Worm (Caenorhabditis elegans) whole organism, L1 larva: ENCODE data around the gene ncs-3.

ENCODE experiments used
- C34B4.2 ChIP-seq: sonication (generic microtip); optimal IDR thresholded peaks from 2 replicates; lab custom pipeline; 2017; ENCODE audit warnings: mild to moderate bottlenecking, missing genetic modification characterization, missing compliant biosample characterization
- Y116A8C.19 ChIP-seq: sonication (generic microtip); optimal IDR thresholded peaks from 2 replicates; lab custom pipeline; 2016; ENCODE audit warnings: missing compliant biosample characterization, missing genetic modification characterization, borderline replicate concordance
- aha-1 ChIP-seq: fragments of 150-350 bp; optimal IDR thresholded peaks from 2 replicates; lab custom pipeline; 2014; ENCODE audit warnings: missing biosample characterization, missing genetic modification characterization
- alr-1 ChIP-seq: fragments of 200-800 bp; sonication (Bioruptor generic); optimal IDR thresholded peaks from 2 replicates; lab custom pipeline; 2018; ENCODE audit warnings: borderline replicate concordance, mild to moderate bottlenecking, missing genetic modification characterization, missing compliant biosample characterization
- ama-1 ChIP-seq: fragments of 150-350 bp; optimal IDR thresholded peaks from 2 replicates; lab custom pipeline; 2014
- blmp-1 ChIP-seq: fragments of 150-350 bp; optimal IDR thresholded peaks from 2 replicates; lab custom pipeline; 2014; ENCODE audit warnings: missing biosample characterization, missing genetic modification characterization
- ceh-63 ChIP-seq: fragments of 200-800 bp; sonication (Bioruptor generic); optimal IDR thresholded peaks from 2 replicates; lab custom pipeline; 2018; ENCODE audit warnings: mild to moderate bottlenecking, missing genetic modification characterization, missing compliant biosample characterization
- ceh-82 ChIP-seq, 3 experiments: fragments of 150-350 bp in 1 of 3; sonication (generic microtip) in 2 of 3; optimal IDR thresholded peaks; 2 replicates each; lab custom pipeline; 2014 to 2017; ENCODE audit warnings: missing biosample characterization in 3 of 3, missing genetic modification characterization in 3 of 3
- ceh-88 ChIP-seq: fragments of 200-800 bp; sonication (Bioruptor generic); IDR thresholded peaks from 2 replicates; pipeline ENCODE4 v1.3.6; 2022; ENCODE audit warnings: missing genetic modification characterization, missing compliant biosample characterization
- ceh-90 ChIP-seq: sonication (generic microtip); optimal IDR thresholded peaks from 2 replicates; lab custom pipeline; 2016; ENCODE audit warnings: missing genetic modification characterization, missing compliant biosample characterization
- ces-1 ChIP-seq: fragments of 150-350 bp; optimal IDR thresholded peaks from 2 replicates; lab custom pipeline; 2014; ENCODE audit warnings: missing biosample characterization, missing genetic modification reagents, missing genetic modification characterization
- dpl-1 ChIP-seq, 3 experiments: fragments of 150-350 bp in 2 of 3; sonication (generic microtip) in 1 of 3; optimal IDR thresholded peaks; 2 replicates each; lab custom pipeline; 2014 to 2017; ENCODE audit warnings: missing biosample characterization in 3 of 3, missing genetic modification characterization in 3 of 3, missing genetic modification reagents in 3 of 3
- efl-1 ChIP-seq, 4 experiments: fragments of 150-350 bp; optimal IDR thresholded peaks in 3 of 4; peaks in 1 of 4; 1 replicate in 1 of 4; 2 replicates in 3 of 4; lab custom pipeline; 2014; ENCODE audit warnings: missing biosample characterization in 2 of 4, missing genetic modification characterization in 2 of 4, missing genetic modification reagents in 2 of 4
- efl-3 ChIP-seq: fragments of 200-800 bp; sonication (Bioruptor generic); optimal IDR thresholded peaks from 2 replicates; lab custom pipeline; 2018; ENCODE audit warnings: mild to moderate bottlenecking, missing genetic modification characterization, missing compliant biosample characterization
- egl-13 ChIP-seq: sonication (generic microtip); optimal IDR thresholded peaks from 2 replicates; lab custom pipeline; 2016; ENCODE audit warnings: missing genotype, missing genetic modification reagents, missing genetic modification characterization, missing compliant biosample characterization
- egl-27 ChIP-seq, 2 experiments: fragments of 150-350 bp in 1 of 2; sonication (generic microtip); optimal IDR thresholded peaks; 3 replicates each; lab custom pipeline; 2017 to 2018; ENCODE audit warnings: missing biosample characterization in 2 of 2, missing genetic modification characterization in 2 of 2, missing genetic modification reagents in 2 of 2
- elt-2 ChIP-seq: sonication (generic microtip); optimal IDR thresholded peaks from 2 replicates; lab custom pipeline; 2016; ENCODE audit warnings: missing genetic modification characterization, mild to moderate bottlenecking, inconsistent platforms, missing compliant biosample characterization, missing genetic modification reagents
- fkh-10 ChIP-seq: sonication (generic microtip); optimal IDR thresholded peaks from 2 replicates; lab custom pipeline; 2017; ENCODE audit warnings: missing biosample characterization, missing genetic modification reagents, missing genetic modification characterization
- fkh-4 ChIP-seq: sonication (generic microtip); optimal IDR thresholded peaks from 2 replicates; lab custom pipeline; 2016; ENCODE audit warnings: missing compliant biosample characterization, missing genetic modification characterization, borderline replicate concordance
- fkh-8 ChIP-seq: sonication (generic microtip); optimal IDR thresholded peaks from 2 replicates; lab custom pipeline; 2016; ENCODE audit warnings: mild to moderate bottlenecking, missing genetic modification characterization, missing compliant biosample characterization
- fos-1 ChIP-seq: fragments of 150-350 bp; optimal IDR thresholded peaks from 2 replicates; lab custom pipeline; 2014; ENCODE audit warnings: missing biosample characterization, missing genetic modification characterization
- hlh-4 ChIP-seq: sonication (generic microtip); optimal IDR thresholded peaks from 2 replicates; lab custom pipeline; 2016; ENCODE audit warnings: mild to moderate bottlenecking, missing genetic modification characterization, missing compliant biosample characterization
- irx-1 ChIP-seq: sonication (generic microtip); optimal IDR thresholded peaks from 2 replicates; lab custom pipeline; 2016; ENCODE audit warnings: missing genetic modification characterization, missing compliant biosample characterization
- lin-13 ChIP-seq: fragments of 150-350 bp; optimal IDR thresholded peaks from 2 replicates; lab custom pipeline; 2014; ENCODE audit warnings: missing biosample characterization, missing genetic modification reagents, missing genetic modification characterization
- lin-39 ChIP-seq: fragments of 150-350 bp; optimal IDR thresholded peaks from 2 replicates; lab custom pipeline; 2014; ENCODE audit warnings: missing biosample characterization, missing genetic modification reagents, missing genetic modification characterization
- mdl-1 ChIP-seq, 2 experiments: fragments of 150-350 bp; optimal IDR thresholded peaks; 2 replicates each; lab custom pipeline; 2014 to 2017; ENCODE audit warnings: missing biosample characterization in 2 of 2, missing genetic modification characterization in 2 of 2, inconsistent platforms in 1 of 2
- mep-1 ChIP-seq: fragments of 150-350 bp; optimal IDR thresholded peaks from 2 replicates; lab custom pipeline; 2014; ENCODE audit warnings: missing biosample characterization, missing genetic modification characterization
- nhr-12 ChIP-seq: sonication (generic microtip); optimal IDR thresholded peaks from 2 replicates; lab custom pipeline; 2017; ENCODE audit warnings: missing biosample characterization, missing genetic modification characterization
- nhr-19 ChIP-seq: fragments of 200-800 bp; sonication (Bioruptor generic); conservative IDR thresholded peaks from 2 replicates; pipeline ENCODE4 v1.3.6; 2022; ENCODE audit warnings: missing genetic modification characterization, missing compliant biosample characterization
- nhr-20 ChIP-seq: sonication (generic microtip); optimal IDR thresholded peaks from 2 replicates; lab custom pipeline; 2016; ENCODE audit warnings: mild to moderate bottlenecking, missing genetic modification characterization, missing compliant biosample characterization
- nhr-237 ChIP-seq: fragments of 150-350 bp; optimal IDR thresholded peaks from 2 replicates; lab custom pipeline; 2014; ENCODE audit warnings: missing biosample characterization, missing genetic modification characterization
- nhr-28 ChIP-seq: fragments of 150-350 bp; optimal IDR thresholded peaks from 2 replicates; lab custom pipeline; 2014; ENCODE audit warnings: missing biosample characterization, missing genetic modification characterization
- nhr-71 ChIP-seq: sonication (generic microtip); optimal IDR thresholded peaks from 2 replicates; lab custom pipeline; 2016; ENCODE audit warnings: mild to moderate bottlenecking, missing genetic modification characterization, moderate library complexity, missing compliant biosample characterization
- nhr-76 ChIP-seq: sonication (generic microtip); optimal IDR thresholded peaks from 2 replicates; lab custom pipeline; 2017; ENCODE audit warnings: missing biosample characterization, missing genetic modification characterization
- nhr-77 ChIP-seq: fragments of 150-350 bp; optimal IDR thresholded peaks from 2 replicates; lab custom pipeline; 2014; ENCODE audit warnings: missing biosample characterization, missing genetic modification characterization
- nhr-84 ChIP-seq: sonication (generic microtip); optimal IDR thresholded peaks from 2 replicates; lab custom pipeline; 2017; ENCODE audit warnings: missing biosample characterization, missing genetic modification characterization
- nhr-90 ChIP-seq: sonication (generic microtip); optimal IDR thresholded peaks from 2 replicates; lab custom pipeline; 2016; ENCODE audit warnings: mild to moderate bottlenecking, missing genetic modification characterization, missing compliant biosample characterization; ENCODE audit not compliant: poor library complexity
- pax-3 ChIP-seq: fragments of 200-800 bp; sonication (Bioruptor generic); optimal IDR thresholded peaks from 2 replicates; lab custom pipeline; 2018; ENCODE audit warnings: mild to moderate bottlenecking, missing genetic modification characterization, moderate library complexity, missing compliant biosample characterization
- rnt-1 ChIP-seq: sonication (generic microtip); optimal IDR thresholded peaks from 2 replicates; lab custom pipeline; 2016; ENCODE audit warnings: mild to moderate bottlenecking, missing genetic modification characterization, moderate library complexity, missing compliant biosample characterization
- snpc-4 ChIP-seq: fragments of 150-350 bp; optimal IDR thresholded peaks from 2 replicates; lab custom pipeline; 2014; ENCODE audit warnings: missing biosample characterization, missing genetic modification characterization
- snu-23 ChIP-seq: sonication (generic microtip); optimal IDR thresholded peaks from 2 replicates; lab custom pipeline; 2016; ENCODE audit warnings: missing genetic modification characterization, missing compliant biosample characterization
- sox-4 ChIP-seq: sonication (generic microtip); optimal IDR thresholded peaks from 2 replicates; lab custom pipeline; 2016; ENCODE audit warnings: missing genetic modification characterization, missing compliant biosample characterization
- sptf-1 ChIP-seq: fragments of 150-350 bp; optimal IDR thresholded peaks from 2 replicates; lab custom pipeline; 2014; ENCODE audit warnings: missing biosample characterization, missing genetic modification characterization
- tlp-1 ChIP-seq: fragments of 150-350 bp; optimal IDR thresholded peaks from 2 replicates; lab custom pipeline; 2014; ENCODE audit warnings: missing biosample characterization, missing genetic modification characterization
- unc-130 ChIP-seq: fragments of 150-350 bp; optimal IDR thresholded peaks from 2 replicates; lab custom pipeline; 2017; ENCODE audit warnings: missing biosample characterization, missing genetic modification characterization, inconsistent platforms
- unc-30 ChIP-seq: sonication (generic microtip); optimal IDR thresholded peaks from 2 replicates; lab custom pipeline; 2017; ENCODE audit warnings: missing biosample characterization, missing genetic modification characterization
- vab-15 ChIP-seq: sonication (generic microtip); optimal IDR thresholded peaks from 2 replicates; lab custom pipeline; 2017; ENCODE audit warnings: missing genotype, mild to moderate bottlenecking, missing genetic modification characterization, missing compliant biosample characterization
- xbp-1 ChIP-seq: sonication (generic microtip); optimal IDR thresholded peaks from 2 replicates; lab custom pipeline; 2016; ENCODE audit warnings: missing genetic modification characterization, missing compliant biosample characterization
- zag-1 ChIP-seq: fragments of 150-350 bp; optimal IDR thresholded peaks from 2 replicates; lab custom pipeline; 2014; ENCODE audit warnings: missing biosample characterization, missing genetic modification characterization
- ztf-11 ChIP-seq, 2 experiments: sonication (generic microtip); optimal IDR thresholded peaks; 2 replicates each; lab custom pipeline; 2016 to 2017; ENCODE audit warnings: missing genetic modification characterization in 2 of 2, missing biosample characterization in 1 of 2, missing compliant biosample characterization in 1 of 2

Gene ncs-3

ce11 chrX:1089133-1089532 lies 35.3 kb downstream of the ncs-3 start:
- TF ChIP-seq pax-3 (no peak), nhr-28 (tag; lab: Kevin White, UChicago) (no peak), tlp-1 (no peak), mdl-1 (tag; optimal IDR thresholded peaks at IDR 0.05; lab: Kevin White, UChicago) (no peak), lin-13 (no peak), ces-1 (GFP tag; lab: Kevin White, UChicago) (no peak), mep-1 (no peak), fkh-8 (no peak), nhr-71 (no peak), zag-1 (no peak), dpl-1 (GFP tag; optimal IDR thresholded peaks at IDR 0.05; lab: Kevin White, UChicago) (no peak), C34B4.2 (tag; lab: Kevin White, UChicago) (no peak), sptf-1 (tag; lab: Kevin White, UChicago) (no peak)

- TF ChIP-seq efl-1 (optimal IDR thresholded peaks at IDR 0.05; lab: Kevin White, UChicago): no peak
- peak in 1 of 2 experiments; percentile 36 for TF ChIP-seq efl-1 (GFP tag; optimal IDR thresholded peaks at IDR 0.05 in 1 of 2; lab: Kevin White, UChicago)
- TF ChIP-seq tlp-1: no peak
- no peak for TF ChIP-seq ceh-82 (tag; optimal IDR thresholded peaks at IDR 0.05; lab: Kevin White, UChicago)
- TF ChIP-seq nhr-76: no peak
These were observed 35.8 kb downstream of the ncs-3 start for ce11 chrX:1089676-1090075.

- TF ChIP-seq snpc-4 (tag; lab: Kevin White, UChicago) (peak; percentile 49), fkh-10 (GFP tag; lab: Kevin White, UChicago) (peak; percentile 77), egl-27 (tag; optimal IDR thresholded peaks at IDR 0.05; lab: Kevin White, UChicago) (peak; percentile 80 to 92), Y116A8C.19 (no peak), ztf-11 (tag; optimal IDR thresholded peaks at IDR 0.05; lab: Kevin White, UChicago) (peak in 1 of 2 experiments; percentile 49), sox-4 (tag; lab: Kevin White, UChicago) (peak; percentile 31), nhr-19 (peak; percentile 95), fos-1 (tag; lab: Kevin White, UChicago) (peak; percentile 88), efl-3 (GFP tag; lab: Kevin White, UChicago) (no peak), nhr-20 (tag; lab: Kevin White, UChicago) (peak; percentile 95), lin-13 (peak; percentile 81), egl-13 (tag; lab: Kevin White, UChicago) (peak; percentile 82), dpl-1 (GFP tag; optimal IDR thresholded peaks at IDR 0.05; lab: Kevin White, UChicago) (peak; percentile 14 to 56 (median 37)), nhr-12 (tag; lab: Kevin White, UChicago) (no peak), ceh-63 (no peak), nhr-237 (tag; lab: Kevin White, UChicago) (peak; percentile 83), irx-1 (tag; lab: Kevin White, UChicago) (peak; percentile 85), snu-23 (peak; percentile 97), mep-1 (peak; percentile 95), unc-30 (tag; lab: Kevin White, UChicago) (no peak), rnt-1 (tag; lab: Kevin White, UChicago) (peak; percentile 89), elt-2 (tag; lab: Kevin White, UChicago) (peak; percentile 62), nhr-77 (tag; lab: Kevin White, UChicago) (peak; percentile 87), fkh-4 (no peak), C34B4.2 (tag; lab: Kevin White, UChicago) (no peak), ceh-88 (GFP tag; lab: Robert Waterston, UW) (peak; percentile 74), xbp-1 (tag; lab: Kevin White, UChicago) (peak; percentile 80), mdl-1 (tag; optimal IDR thresholded peaks at IDR 0.05; lab: Kevin White, UChicago) (peak; percentile 80 to 98), alr-1 (tag; lab: Kevin White, UChicago) (no peak), aha-1 (tag; lab: Kevin White, UChicago) (peak; percentile 43), ama-1 (lab: Kevin White, UChicago) (no peak), unc-130 (tag; lab: Kevin White, UChicago) (peak; percentile 78), vab-15 (peak; percentile 56), hlh-4 (no peak), nhr-90 (tag; lab: Kevin White, UChicago) (peak; percentile 80), lin-39 (tag; lab: Kevin White, UChicago) (peak; percentile 39), nhr-71 (peak; percentile 98), ceh-90 (tag; lab: Kevin White, UChicago) (no peak), blmp-1 (peak; percentile 96), nhr-84 (tag; lab: Kevin White, UChicago) (no peak)
These were observed 39.3 kb downstream of the ncs-3 start for ce11 chrX:1093154-1093553.
